Fruit fly (Drosophila melanogaster) whole organism, adult: Measurements from ENCODE around the gene wupA.

Experiments used
- CG12768 ChIP-seq: fragments of 200-800 bp; sonication (Bioruptor generic); optimal IDR thresholded peaks from 2 replicates; lab custom pipeline; 2017; ENCODE audit warnings: missing biosample characterization, missing genetic modification characterization, mild to moderate bottlenecking, moderate library complexity, missing genetic modification reagents
- CG5204 ChIP-seq: fragments of 200-800 bp; sonication (Bioruptor generic); optimal IDR thresholded peaks from 2 replicates; lab custom pipeline; 2016; ENCODE audit warnings: missing biosample characterization, missing genetic modification characterization
- Hr96 ChIP-seq: fragments of 200-800 bp; sonication (Bioruptor generic); optimal IDR thresholded peaks from 2 replicates; lab custom pipeline; 2016; ENCODE audit warnings: missing biosample characterization, missing genetic modification characterization
- Mnt ChIP-seq: fragments of 200-800 bp; sonication (Bioruptor generic); optimal IDR thresholded peaks from 2 replicates; lab custom pipeline; 2016; ENCODE audit warnings: missing biosample characterization, mild to moderate bottlenecking, missing genetic modification characterization
- cic ChIP-seq: fragments of 200-800 bp; sonication (Bioruptor generic); optimal IDR thresholded peaks from 2 replicates; lab custom pipeline; 2017; ENCODE audit warnings: missing biosample characterization, mild to moderate bottlenecking, missing genetic modification characterization, moderate library complexity
- kay ChIP-seq: fragments of 200-800 bp; sonication (Bioruptor generic); peaks from one replicate; lab custom pipeline; 2016; ENCODE audit warnings: missing biosample characterization, missing genetic modification characterization, borderline replicate concordance
- pad ChIP-seq: fragments of 200-800 bp; sonication (Bioruptor generic); optimal IDR thresholded peaks from 3 replicates; lab custom pipeline; 2017; ENCODE audit warnings: missing biosample characterization, missing genetic modification characterization, mild to moderate bottlenecking, moderate library complexity, missing genetic modification reagents
- toe ChIP-seq: fragments of 200-800 bp; sonication (Bioruptor generic); optimal IDR thresholded peaks from 2 replicates; lab custom pipeline; 2016; ENCODE audit warnings: missing biosample characterization, missing genetic modification characterization

- TF ChIP-seq CG5204 (peak; percentile 70), Mnt (GFP tag; lab: Kevin White, UChicago) (peak; percentile 96), kay (GFP tag; lab: Kevin White, UChicago) (no peak), Hr96 (peak; percentile 86), cic (GFP tag; lab: Kevin White, UChicago) (peak; percentile 61), toe (peak; percentile 83), CG12768 (GFP tag; lab: Kevin White, UChicago) (peak; percentile 35), pad (GFP tag; lab: Kevin White, UChicago) (peak; percentile 74)
Observed at dm6 chrX:18085470-18085797, 31.3 kb downstream of the wupA start, which contains the start of gene Ada3.
